Worm (Caenorhabditis elegans): ENCODE data around the gene fbxb-34.
A peak's percentile ranks its signal among the peaks of the same experiment; 100 is the strongest.

fbxb-34 gene

ce11 chrII:602969-603368, 15.3 kb downstream of the fbxb-34 start (continued):
- TF ChIP-seq nhr-11 (tag; optimal IDR thresholded peaks at IDR 0.05) (no peak), lin-11 (tag; optimal IDR thresholded peaks at IDR 0.05) (no peak), ceh-34 (tag; optimal IDR thresholded peaks at IDR 0.05) (no peak), hlh-30 (tag; optimal IDR thresholded peaks at IDR 0.05; ENCODE audit: insufficient read depth) (peak; percentile 86), unc-3 (GFP tag; conservative IDR thresholded peaks at IDR 0.05) (no peak), unc-3 (tag; optimal IDR thresholded peaks at IDR 0.05) (no peak), sox-4 (tag; optimal IDR thresholded peaks at IDR 0.05) (no peak), nfya-1 (tag; optimal IDR thresholded peaks at IDR 0.05) (peak; percentile 57), sdc-2 (tag; optimal IDR thresholded peaks at IDR 0.05) (no peak), ceh-18 (tag; optimal IDR thresholded peaks at IDR 0.05) (peak; percentile 33), C08G9.2 (tag; optimal IDR thresholded peaks at IDR 0.05) (no peak), pat-9 (tag; optimal IDR thresholded peaks at IDR 0.05) (no peak), hlh-13 (GFP tag; optimal IDR thresholded peaks at IDR 0.05) (no peak), ceh-24 (tag; optimal IDR thresholded peaks at IDR 0.05) (no peak), ceh-9 (tag; optimal IDR thresholded peaks at IDR 0.05) (no peak), tbx-2 (tag; optimal IDR thresholded peaks at IDR 0.05) (peak; percentile 39), ceh-14 (tag; optimal IDR thresholded peaks at IDR 0.05) (no peak), ceh-2 (tag; optimal IDR thresholded peaks at IDR 0.05) (no peak), gmeb-2 (tag; optimal IDR thresholded peaks at IDR 0.05) (no peak), syd-9 (tag; optimal IDR thresholded peaks at IDR 0.05) (no peak), nhr-232 (tag; optimal IDR thresholded peaks at IDR 0.05) (no peak), eyg-1 (tag; optimal IDR thresholded peaks at IDR 0.05) (no peak), ceh-45 (GFP tag; IDR thresholded peaks at IDR 0.05) (no peak), pha-2 (tag; optimal IDR thresholded peaks at IDR 0.05) (no peak), ttx-3 (tag; optimal IDR thresholded peaks at IDR 0.05) (no peak), ref-2 (tag; optimal IDR thresholded peaks at IDR 0.05) (no peak), pax-1 (tag; optimal IDR thresholded peaks at IDR 0.05) (no peak), mec-3 (tag; optimal IDR thresholded peaks at IDR 0.05; ENCODE audit: borderline replicate concordance) (no peak), ceh-6 (GFP tag; optimal IDR thresholded peaks at IDR 0.05) (no peak), ceh-31 (tag; optimal IDR thresholded peaks at IDR 0.05) (peak; percentile 38), ztf-16 (tag; optimal IDR thresholded peaks at IDR 0.05) (no peak), K02D7.2 (tag; optimal IDR thresholded peaks at IDR 0.05) (no peak), T23F11.4 (GFP tag; optimal IDR thresholded peaks at IDR 0.05) (no peak), pha-4 (tag; optimal IDR thresholded peaks at IDR 0.05) (no peak), ahr-1 (tag; optimal IDR thresholded peaks at IDR 0.05) (no peak), ets-4 (tag; optimal IDR thresholded peaks at IDR 0.05) (no peak)

DNA sequence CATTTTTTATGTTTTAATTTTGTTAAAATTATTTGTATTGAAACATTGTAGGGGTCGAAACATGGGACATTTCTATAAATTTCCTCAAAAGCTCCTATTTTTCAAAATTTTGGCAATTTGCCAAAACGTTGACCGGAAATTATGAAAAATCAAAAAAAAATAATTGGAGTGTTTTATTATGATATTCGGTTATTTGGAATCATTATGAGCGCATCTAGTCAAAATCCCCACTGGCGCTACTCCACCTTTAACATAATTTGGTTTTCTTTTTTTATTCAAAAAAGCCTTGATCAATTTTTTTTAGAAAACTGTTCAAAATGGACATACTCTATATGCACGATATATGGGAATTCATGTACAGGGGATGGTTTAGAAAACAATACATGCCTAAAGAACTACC, 17.6 kb downstream of the fbxb-34 start, which contains the start of gene W04H10.2:
TSS of gene W04H10.2 (plus strand) at position 301 of the 400 bp plus-strand sequence.
- TF ChIP-seq odd-2 (tag; optimal IDR thresholded peaks at IDR 0.05) (no peak), hlh-15 (tag; optimal IDR thresholded peaks at IDR 0.05) (no peak), ceh-48 (tag; optimal IDR thresholded peaks at IDR 0.05) (no peak), unc-86 (tag; optimal IDR thresholded peaks at IDR 0.05) (no peak), ceh-2 (tag; optimal IDR thresholded peaks at IDR 0.05) (no peak), pha-2 (tag; optimal IDR thresholded peaks at IDR 0.05) (no peak), F13H6.1 (tag; optimal IDR thresholded peaks at IDR 0.05) (no peak)

DNA sequence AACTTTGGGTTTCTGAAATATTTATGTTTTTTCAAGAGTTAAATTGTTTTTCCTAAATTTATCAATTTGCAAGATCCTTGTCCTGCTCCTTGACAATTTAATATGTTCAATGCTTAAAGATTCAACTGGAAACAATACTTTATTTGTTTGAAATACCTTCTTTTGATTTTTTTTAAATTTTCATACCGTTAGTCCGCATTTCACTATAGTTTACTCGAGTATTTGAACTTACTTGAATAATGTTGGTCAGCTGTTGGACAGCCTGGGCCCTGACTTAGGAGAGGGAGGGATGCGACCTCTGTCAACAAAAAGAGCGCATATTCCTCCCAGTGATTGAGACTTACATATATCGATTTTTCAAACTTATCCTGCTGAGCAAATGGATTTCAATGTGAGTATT, 18.4 kb downstream of the fbxb-34 start, which contains the start of gene W04H10.5:
TSS of gene W04H10.5 (plus strand) at position 301 of the 400 bp plus-strand sequence.
- TF ChIP-seq unc-86 (tag; optimal IDR thresholded peaks at IDR 0.05) (no peak), nhr-232 (tag; optimal IDR thresholded peaks at IDR 0.05) (no peak), rnt-1 (tag; optimal IDR thresholded peaks at IDR 0.05) (no peak), ceh-48 (tag; optimal IDR thresholded peaks at IDR 0.05) (no peak), ahr-1 (tag; optimal IDR thresholded peaks at IDR 0.05) (no peak), unc-42 (tag; optimal IDR thresholded peaks at IDR 0.05) (no peak), unc-55 (GFP tag; optimal IDR thresholded peaks at IDR 0.05) (no peak), dmd-4 (tag; optimal IDR thresholded peaks at IDR 0.05; ENCODE audit: borderline replicate concordance) (no peak), C08G9.2 (tag; optimal IDR thresholded peaks at IDR 0.05) (no peak), K02D7.2 (tag; optimal IDR thresholded peaks at IDR 0.05) (no peak), pat-9 (tag; optimal IDR thresholded peaks at IDR 0.05) (no peak), ceh-34 (tag; optimal IDR thresholded peaks at IDR 0.05) (no peak), ztf-16 (tag; optimal IDR thresholded peaks at IDR 0.05) (no peak), nfya-1 (tag; optimal IDR thresholded peaks at IDR 0.05) (no peak), C38D4.7 (GFP tag; optimal IDR thresholded peaks at IDR 0.05) (no peak), T23F11.4 (GFP tag; optimal IDR thresholded peaks at IDR 0.05) (no peak)
